Fruit fly (Drosophila melanogaster): Measurements from ENCODE around the gene ND-13B.

dm6 chr3L:10660744-10661589, 32.9 kb downstream of the ND-13B start, which contains the start of the genes CG32066 and CG8003:
- TF ChIP-seq Dll (optimal IDR thresholded peaks at IDR 0.05), result no peak
- no peak for TF ChIP-seq usp (GFP tag; optimal IDR thresholded peaks at IDR 0.05)
- TF ChIP-seq psq (optimal IDR thresholded peaks at IDR 0.05), result no peak
